Fruit fly (Drosophila melanogaster): ENCODE data around the gene NTPase.

The NTPase gene

DNA sequence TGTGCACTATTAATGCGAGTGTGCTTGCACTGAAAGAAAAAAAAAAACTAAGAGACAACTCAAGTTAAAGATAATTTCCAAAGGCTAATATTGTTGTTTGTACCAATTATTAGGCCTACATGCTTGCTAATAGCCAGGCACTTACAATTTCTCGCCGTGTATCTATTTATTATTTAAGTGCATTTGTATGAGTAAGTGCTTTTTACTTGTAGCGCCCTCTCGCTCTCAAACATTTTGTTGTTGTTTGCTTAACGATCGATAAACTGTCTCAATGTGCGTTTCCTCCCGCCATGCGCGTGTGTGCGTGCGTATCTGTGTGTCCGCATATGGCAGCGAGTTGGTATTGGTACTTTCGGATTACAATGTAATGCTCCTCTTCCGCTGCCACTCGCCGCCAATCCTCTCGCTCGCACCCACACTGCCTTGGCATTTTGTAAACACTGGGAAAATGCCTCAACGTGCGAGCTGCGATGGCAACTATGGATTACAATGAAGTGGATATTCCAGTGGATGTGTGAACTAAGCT lies 11.4 kb upstream of the NTPase start (continued):
- peak; percentile 58 for TF ChIP-seq CG14710 (tag; optimal IDR thresholded peaks at IDR 0.05)
- TF ChIP-seq sug (tag; optimal IDR thresholded peaks at IDR 0.05), result no peak
- peak; percentile 72 for TF ChIP-seq CG18476 (GFP tag; optimal IDR thresholded peaks at IDR 0.05)
- TF ChIP-seq CG13624 (GFP tag; optimal IDR thresholded peaks at IDR 0.05), result peak; percentile 79
- peak; percentile 81 for TF ChIP-seq slp2 (GFP tag; optimal IDR thresholded peaks at IDR 0.05)
- TF ChIP-seq Lhr (GFP tag; optimal IDR thresholded peaks at IDR 0.05), result peak; percentile 49
- no peak for TF ChIP-seq CG10431 (GFP tag; optimal IDR thresholded peaks at IDR 0.05)
- TF ChIP-seq h (optimal IDR thresholded peaks at IDR 0.05), result no peak
- TF ChIP-seq seq (GFP tag; IDR thresholded peaks at IDR 0.05), result peak; percentile 66; the same call in 1 of the 2 replicates
- TF ChIP-seq CG14050 (GFP tag; IDR thresholded peaks at IDR 0.05), result peak; percentile 80
- TF ChIP-seq CG9727 (GFP tag; optimal IDR thresholded peaks at IDR 0.05), result peak; percentile 81
- peak; percentile 86 to 87 for TF ChIP-seq dpn (GFP tag; optimal IDR thresholded peaks at IDR 0.05)
- TF ChIP-seq CG3847 (GFP tag; IDR thresholded peaks at IDR 0.05), result peak; percentile 58
- peak; percentile 69 for TF ChIP-seq wdn (GFP tag; IDR thresholded peaks at IDR 0.05)
- TF ChIP-seq vnd (GFP tag; IDR thresholded peaks at IDR 0.05; ENCODE audit: partially characterized antibody), result no peak
- TF ChIP-seq hth (optimal IDR thresholded peaks at IDR 0.05), result no peak
- peak; percentile 86 for TF ChIP-seq fd96Cb (tag; optimal IDR thresholded peaks at IDR 0.05)
- TF ChIP-seq CG7745 (tag; optimal IDR thresholded peaks at IDR 0.05), result peak; percentile 64
- peak; percentile 99 for TF ChIP-seq onecut (GFP tag; IDR thresholded peaks at IDR 0.05)
- TF ChIP-seq Ptx1 (GFP tag; IDR thresholded peaks at IDR 0.05), result peak; percentile 90
- TF ChIP-seq sd (tag; optimal IDR thresholded peaks at IDR 0.05), result peak; percentile 51
- no peak for TF ChIP-seq CG9797 (GFP tag; optimal IDR thresholded peaks at IDR 0.05)
- TF ChIP-seq CG2199 (GFP tag; IDR thresholded peaks at IDR 0.05), result peak; percentile 90; the same call in 2 of the 3 replicates
- TF ChIP-seq odd (GFP tag; optimal IDR thresholded peaks at IDR 0.05), result peak; percentile 56
- no peak for TF ChIP-seq CG13287 (GFP tag; IDR thresholded peaks at IDR 0.05; ENCODE audit: partially characterized antibody)
- TF ChIP-seq CG11247 (GFP tag; IDR thresholded peaks at IDR 0.05), result peak; percentile 76
- peak; percentile 89 for TF ChIP-seq Gug (GFP tag; IDR thresholded peaks at IDR 0.05)
- peak; percentile 82 for TF ChIP-seq H2.0 (GFP tag; IDR thresholded peaks at IDR 0.05)
- TF ChIP-seq Bteb2 (GFP tag; optimal IDR thresholded peaks at IDR 0.05), result peak; percentile 70
- TF ChIP-seq ranshi (GFP tag; IDR thresholded peaks at IDR 0.05), result peak; percentile 83; the same call in 1 of the 2 replicates
- peak; percentile 19 for TF ChIP-seq Fer1 (GFP tag; optimal IDR thresholded peaks at IDR 0.05)
- peak; percentile 53; the same call in 1 of the 3 replicates for TF ChIP-seq sr (GFP tag; IDR thresholded peaks at IDR 0.05)
- no peak for TF ChIP-seq CG2129 (GFP tag; IDR thresholded peaks at IDR 0.05; ENCODE audit: partially characterized antibody)
- TF ChIP-seq Atf6 (GFP tag; IDR thresholded peaks at IDR 0.05), result peak; percentile 77
- TF ChIP-seq pita (GFP tag; optimal IDR thresholded peaks at IDR 0.05), result no peak
- TF ChIP-seq gt (GFP tag; IDR thresholded peaks at IDR 0.05), result peak; percentile 51; the same call in 1 of the 2 replicates
- TF ChIP-seq CG4282 (GFP tag; optimal IDR thresholded peaks at IDR 0.05), result no peak
- peak; percentile 90 for TF ChIP-seq CG30403 (GFP tag; optimal IDR thresholded peaks at IDR 0.05)
- 0 out of 2 replicates have a peak, but pooled peaks have one; percentile 46 for TF ChIP-seq CG16779 (GFP tag; IDR thresholded peaks at IDR 0.05)
- TF ChIP-seq CG9215 (GFP tag; IDR thresholded peaks at IDR 0.05), result no peak
- peak; percentile 87 for TF ChIP-seq Abd-B (GFP tag; optimal IDR thresholded peaks at IDR 0.05)
- no peak for TF ChIP-seq Lpt (GFP tag; optimal IDR thresholded peaks at IDR 0.05)
- TF ChIP-seq CG3838 (GFP tag; optimal IDR thresholded peaks at IDR 0.05), result peak; percentile 56
- no peak for TF ChIP-seq C15 (GFP tag; IDR thresholded peaks at IDR 0.05)
- peak; percentile 69 for TF ChIP-seq Myb (GFP tag; optimal IDR thresholded peaks at IDR 0.05)
- TF ChIP-seq CG12769 (tag; optimal IDR thresholded peaks at IDR 0.05), result peak; percentile 45
- no peak for TF ChIP-seq yki (optimal IDR thresholded peaks at IDR 0.05)
- TF ChIP-seq cad (GFP tag; optimal IDR thresholded peaks at IDR 0.05), result no peak
- TF ChIP-seq jigr1 (GFP tag; IDR thresholded peaks at IDR 0.05), result peak; percentile 68; the same call in 2 of the 3 replicates
- TF ChIP-seq corto (GFP tag; optimal IDR thresholded peaks at IDR 0.05), result no peak
- peak; percentile 79 for TF ChIP-seq CG31441 (GFP tag; IDR thresholded peaks at IDR 0.05)
- peak; percentile 38 for TF ChIP-seq CG6683 (GFP tag; optimal IDR thresholded peaks at IDR 0.05)

Data from whole organism, embryonic.